Worm (Caenorhabditis elegans) whole organism, L2 larva: ENCODE data around the gene F49C12.15.

Experiments
- Y55F3AM.14 ChIP-seq: fragments of 200-800 bp; sonication (Bioruptor generic); optimal IDR thresholded peaks from 2 replicates; lab custom pipeline; 2018; ENCODE audit warnings: mild to moderate bottlenecking, missing genetic modification characterization, missing compliant biosample characterization
- ZK546.5 ChIP-seq: sonication (generic microtip); optimal IDR thresholded peaks from 2 replicates; lab custom pipeline; 2017; ENCODE audit warnings: missing biosample characterization, missing genetic modification characterization
- aly-2 ChIP-seq: fragments of 150-350 bp; optimal IDR thresholded peaks from 2 replicates; lab custom pipeline; 2014; ENCODE audit warnings: missing biosample characterization, missing genetic modification characterization
- ama-1 ChIP-seq: fragments of 150-350 bp; optimal IDR thresholded peaks from 2 replicates; lab custom pipeline; 2018; ENCODE audit warnings: inconsistent platforms
- blmp-1 ChIP-seq: sonication (generic microtip); optimal IDR thresholded peaks from 2 replicates; lab custom pipeline; 2017; ENCODE audit warnings: missing genetic modification characterization, mild to moderate bottlenecking, missing compliant biosample characterization, antibody characterized with exemption, moderate library complexity; ENCODE audit not compliant: insufficient read depth
- ceh-82 ChIP-seq: fragments of 150-350 bp; optimal IDR thresholded peaks from 2 replicates; lab custom pipeline; 2014; ENCODE audit warnings: missing biosample characterization, missing genetic modification characterization
- crh-2 ChIP-seq: sonication (generic microtip); optimal IDR thresholded peaks from 2 replicates; lab custom pipeline; 2017; ENCODE audit warnings: missing biosample characterization, missing genetic modification characterization
- dmd-4 ChIP-seq: sonication (generic microtip); optimal IDR thresholded peaks from 2 replicates; lab custom pipeline; 2017; ENCODE audit warnings: missing biosample characterization, missing genetic modification characterization
- fos-1 ChIP-seq: fragments of 150-350 bp; optimal IDR thresholded peaks from 2 replicates; lab custom pipeline; 2014; ENCODE audit warnings: missing biosample characterization, missing genetic modification characterization
- lsy-2 ChIP-seq, 2 experiments: fragments of 150-350 bp in 1 of 2; sonication (generic microtip) in 1 of 2; optimal IDR thresholded peaks; 2 replicates each; lab custom pipeline; 2014 to 2017; ENCODE audit warnings: missing biosample characterization in 2 of 2, missing genetic modification characterization in 2 of 2
- mab-5 ChIP-seq: fragments of 150-350 bp; optimal IDR thresholded peaks from 2 replicates; lab custom pipeline; 2014; ENCODE audit warnings: missing biosample characterization, missing genetic modification characterization
- mbf-1 ChIP-seq: sonication (generic microtip); optimal IDR thresholded peaks from 2 replicates; lab custom pipeline; 2017; ENCODE audit warnings: missing biosample characterization, missing genetic modification characterization
- nhr-11 ChIP-seq: fragments of 150-350 bp; optimal IDR thresholded peaks from 2 replicates; lab custom pipeline; 2014; ENCODE audit warnings: missing biosample characterization, missing genetic modification characterization
- nhr-129 ChIP-seq: fragments of 150-350 bp; optimal IDR thresholded peaks from 2 replicates; lab custom pipeline; 2014; ENCODE audit warnings: missing biosample characterization, missing genetic modification characterization
- nhr-21 ChIP-seq: fragments of 150-350 bp; optimal IDR thresholded peaks from 2 replicates; lab custom pipeline; 2014; ENCODE audit warnings: missing biosample characterization, missing genetic modification characterization
- nhr-25 ChIP-seq: fragments of 150-350 bp; sonication (generic microtip); optimal IDR thresholded peaks from 3 replicates; lab custom pipeline; 2014; ENCODE audit warnings: missing biosample characterization, missing genetic modification characterization
- nhr-77 ChIP-seq: fragments of 150-350 bp; optimal IDR thresholded peaks from 2 replicates; lab custom pipeline; 2014; ENCODE audit warnings: missing biosample characterization, missing genetic modification characterization
- sem-4 ChIP-seq: fragments of 150-350 bp; optimal IDR thresholded peaks from 2 replicates; lab custom pipeline; 2014; ENCODE audit warnings: missing biosample characterization, missing genetic modification reagents, missing genetic modification characterization
- sma-3 ChIP-seq: sonication (generic microtip); optimal IDR thresholded peaks from 2 replicates; lab custom pipeline; 2016; ENCODE audit warnings: missing genetic modification reagents, missing genetic modification characterization, missing compliant biosample characterization
- sma-9 ChIP-seq, 2 experiments: fragments of 150-350 bp in 1 of 2; sonication (generic microtip) in 1 of 2; optimal IDR thresholded peaks; 2 replicates each; lab custom pipeline; 2014 to 2016; ENCODE audit warnings: missing genetic modification characterization in 2 of 2, mild to moderate bottlenecking in 1 of 2, missing biosample characterization in 1 of 2, missing compliant biosample characterization in 1 of 2, missing genetic modification reagents in 1 of 2, moderate library complexity in 1 of 2
- unc-62 ChIP-seq: fragments of 150-350 bp; optimal IDR thresholded peaks from 2 replicates; lab custom pipeline; 2014; ENCODE audit warnings: missing biosample characterization, missing genetic modification reagents, missing genetic modification characterization
- ztf-11 ChIP-seq: sonication (generic microtip); optimal IDR thresholded peaks from 2 replicates; lab custom pipeline; 2017; ENCODE audit warnings: missing biosample characterization, missing genetic modification characterization

Gene F49C12.15

ce11 chrIV:9371126-9371525 lies 46.9 kb downstream of the F49C12.15 start, which contains the start of gene fbxc-58:
Gene fbxc-58, plus strand, starts transcription at chrIV:9371508.
- no peak for TF ChIP-seq dmd-4 (tag; lab: Kevin White, UChicago)
- peak; percentile 72 for TF ChIP-seq fos-1
- TF ChIP-seq, all 48 proteins: peak for 1

DNA sequence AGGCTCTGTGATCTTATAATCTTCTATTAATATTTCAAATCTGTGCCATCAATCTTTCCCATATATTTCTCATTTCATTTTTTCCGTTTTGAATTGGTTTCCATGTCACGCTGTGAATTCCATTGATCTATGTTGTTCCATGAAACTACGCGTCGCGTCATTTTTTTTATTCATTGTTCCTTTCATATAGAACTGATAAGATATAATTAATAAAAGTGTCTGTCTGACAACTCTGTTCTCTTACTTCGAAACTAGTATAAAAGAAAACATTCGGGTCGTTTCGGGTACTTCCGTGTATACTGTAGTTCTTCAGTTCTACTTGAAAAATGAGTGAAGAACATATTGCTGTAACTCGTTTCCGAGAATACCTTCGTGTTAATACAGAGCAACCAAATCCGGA lies 50.3 kb downstream of the F49C12.15 start, which contains the start of gene C10C5.3:
TSS of gene C10C5.3 (plus strand) at position 301 of the 400 bp plus-strand sequence.
- TF ChIP-seq ZK546.5 (tag; lab: Kevin White, UChicago) (no peak), ceh-82 (no peak), mab-5 (tag; lab: Kevin White, UChicago) (no peak), ama-1 (lab: Kevin White, UChicago) (no peak), aly-2 (tag; lab: Kevin White, UChicago) (no peak), nhr-77 (tag; lab: Kevin White, UChicago) (no peak), nhr-11 (tag; lab: Kevin White, UChicago) (no peak), lsy-2 (tag; optimal IDR thresholded peaks at IDR 0.05; lab: Kevin White, UChicago) (no peak), Y55F3AM.14 (GFP tag; lab: Kevin White, UChicago) (no peak)
- TF ChIP-seq, all 48 proteins: peak for 0

DNA sequence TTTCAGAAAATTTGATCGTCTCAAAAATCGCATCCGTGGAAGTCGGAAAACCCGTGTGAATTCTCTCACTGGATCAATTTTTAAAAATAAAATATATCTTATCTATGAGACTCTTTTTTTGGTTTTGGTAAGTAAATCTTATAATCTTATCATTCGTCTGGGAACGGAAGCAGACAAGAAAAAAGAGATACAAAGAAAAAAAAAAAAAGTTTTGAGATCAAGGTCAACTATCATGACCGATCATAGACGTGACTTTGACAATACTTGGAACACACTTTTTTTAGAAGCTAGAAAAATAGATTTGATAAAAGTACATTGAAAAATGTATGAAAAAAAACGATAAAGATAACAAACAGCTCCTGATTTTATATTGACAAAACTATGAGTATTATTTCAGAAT lies 52.3 kb downstream of the F49C12.15 start:
- peak; percentile 64 for TF ChIP-seq nhr-25 (tag; lab: Kevin White, UChicago)
- peak; percentile 66 for TF ChIP-seq sma-9 (GFP tag; optimal IDR thresholded peaks at IDR 0.05; lab: Kevin White, UChicago)
- no peak for TF ChIP-seq sma-9 (tag; optimal IDR thresholded peaks at IDR 0.05; lab: Kevin White, UChicago)
- no peak for TF ChIP-seq nhr-129 (tag; lab: Kevin White, UChicago)
- peak; percentile 6 for TF ChIP-seq blmp-1 (tag; lab: Kevin White, UChicago)
- TF ChIP-seq mbf-1 (tag; lab: Kevin White, UChicago): no peak
- no peak for TF ChIP-seq unc-62 (GFP tag; lab: Kevin White, UChicago)
- TF ChIP-seq ztf-11: no peak
- no peak for TF ChIP-seq crh-2 (tag; lab: Kevin White, UChicago)
- no peak for TF ChIP-seq sma-3 (GFP tag; lab: Kevin White, UChicago)
- peak; percentile 34 for TF ChIP-seq nhr-21
- no peak for TF ChIP-seq ZK546.5 (tag; lab: Kevin White, UChicago)
- TF ChIP-seq sem-4 (tag; lab: Kevin White, UChicago): no peak
